Worm (Caenorhabditis elegans): Measurements from ENCODE around the gene K03H9.3.

The K03H9.3 gene

DNA sequence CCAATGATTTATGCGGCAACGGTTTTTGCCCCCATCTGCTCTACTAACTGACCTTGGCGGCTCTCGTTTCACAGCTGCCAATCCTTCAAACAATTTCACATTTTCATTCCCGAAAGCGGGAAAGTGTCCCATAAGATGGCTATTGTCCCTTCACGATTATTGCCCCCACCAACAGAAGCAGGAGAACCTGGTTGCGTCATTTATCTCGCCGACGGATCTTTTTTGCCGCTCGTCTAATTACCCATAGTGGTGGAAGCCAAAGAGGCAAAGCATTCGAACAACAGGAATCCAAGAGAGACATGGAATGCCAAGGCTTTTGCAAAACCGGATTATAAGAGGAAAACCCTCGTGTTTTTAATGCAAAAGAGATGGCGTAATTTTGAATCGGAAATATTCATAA lies 13.8 kb upstream of the K03H9.3 start:
- TF ChIP-seq hlh-13 (GFP tag; optimal IDR thresholded peaks at IDR 0.05): no peak
- peak; percentile 35 for TF ChIP-seq rnt-1 (tag; optimal IDR thresholded peaks at IDR 0.05)
- TF ChIP-seq hlh-6 (tag; optimal IDR thresholded peaks at IDR 0.05): no peak
- TF ChIP-seq ceh-31 (tag; optimal IDR thresholded peaks at IDR 0.05): peak; percentile 60

- TF ChIP-seq mec-3 (tag; optimal IDR thresholded peaks at IDR 0.05; ENCODE audit: borderline replicate concordance) (no peak), sox-4 (tag; optimal IDR thresholded peaks at IDR 0.05) (no peak), pqm-1 (tag; optimal IDR thresholded peaks at IDR 0.05) (no peak), pat-9 (tag; optimal IDR thresholded peaks at IDR 0.05) (no peak), pha-4 (tag; optimal IDR thresholded peaks at IDR 0.05) (no peak), Y22D7AL.16 (tag; optimal IDR thresholded peaks at IDR 0.05) (no peak), ceh-6 (GFP tag; optimal IDR thresholded peaks at IDR 0.05) (no peak)
These were observed 12.7 kb upstream of the K03H9.3 start, which contains the start of gene T25D10.4 for ce11 chrII:6410181-6410580. T25D10.4 (minus strand) TSS chrII:6410281.

- TF ChIP-seq K09A11.1 (tag; optimal IDR thresholded peaks at IDR 0.05; ENCODE audit: insufficient read depth) (no peak), ref-2 (tag; optimal IDR thresholded peaks at IDR 0.05) (peak; percentile 14), ceh-18 (tag; optimal IDR thresholded peaks at IDR 0.05) (peak; percentile 9), tbx-2 (tag; optimal IDR thresholded peaks at IDR 0.05) (peak; percentile 48), ceh-2 (tag; optimal IDR thresholded peaks at IDR 0.05) (peak; percentile 20), fkh-6 (tag; optimal IDR thresholded peaks at IDR 0.05) (peak; percentile 4), ceh-31 (tag; optimal IDR thresholded peaks at IDR 0.05) (peak; percentile 83), sdc-2 (tag; optimal IDR thresholded peaks at IDR 0.05) (peak; percentile 13), ceh-48 (tag; optimal IDR thresholded peaks at IDR 0.05) (no peak), pha-4 (tag; optimal IDR thresholded peaks at IDR 0.05) (no peak), ahr-1 (tag; optimal IDR thresholded peaks at IDR 0.05) (no peak), ceh-45 (GFP tag; IDR thresholded peaks at IDR 0.05) (no peak), lin-11 (tag; optimal IDR thresholded peaks at IDR 0.05) (no peak), unc-42 (tag; optimal IDR thresholded peaks at IDR 0.05) (peak; percentile 55), syd-9 (tag; optimal IDR thresholded peaks at IDR 0.05) (no peak)
These were observed 11.1 kb upstream of the K03H9.3 start for ce11 chrII:6411660-6412451.

DNA sequence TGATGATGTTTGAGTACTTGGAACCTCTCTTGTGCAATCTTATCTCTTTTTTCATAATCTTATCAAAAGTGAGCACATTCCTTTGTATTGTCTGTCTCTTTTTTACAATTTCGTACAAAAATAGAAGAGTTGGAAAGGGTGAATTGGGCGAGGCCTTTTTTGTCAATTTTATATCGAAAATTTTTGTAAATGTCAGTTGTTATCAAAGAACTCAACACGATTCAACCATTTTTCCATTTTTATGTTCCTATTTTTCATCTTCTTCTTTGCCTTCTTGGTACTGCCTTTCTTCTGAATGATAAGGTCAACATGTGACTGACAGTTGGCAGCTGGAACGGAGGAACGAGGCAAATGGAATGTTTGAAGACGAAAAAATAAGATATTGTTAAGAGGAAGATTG lies 9.1 kb upstream of the K03H9.3 start:
- TF ChIP-seq elt-2 (tag; optimal IDR thresholded peaks at IDR 0.05) (peak; percentile 76), unc-42 (tag; optimal IDR thresholded peaks at IDR 0.05) (no peak)

DNA sequence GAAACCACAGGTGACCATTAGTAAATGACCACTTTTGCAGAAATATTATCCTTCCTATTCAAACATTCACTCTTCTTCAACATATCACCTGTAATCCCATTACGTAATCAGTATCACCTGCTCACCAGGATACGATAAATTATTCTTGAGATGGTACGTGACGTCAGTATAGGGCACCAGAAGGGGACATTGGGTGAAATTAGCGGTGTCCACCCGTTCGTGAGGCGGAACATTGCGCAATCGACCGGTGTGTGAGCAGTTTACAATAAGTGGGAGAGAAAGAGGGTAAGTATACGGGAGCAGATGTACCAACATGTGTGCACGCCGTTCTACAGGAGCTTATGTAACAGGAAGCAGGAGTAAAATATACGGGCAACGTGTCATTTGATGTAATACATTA lies 4.9 kb upstream of the K03H9.3 start:
- TF ChIP-seq syd-9 (tag; optimal IDR thresholded peaks at IDR 0.05): no peak
- peak; percentile 34 for TF ChIP-seq ceh-34 (tag; optimal IDR thresholded peaks at IDR 0.05)
- no peak for TF ChIP-seq pax-1 (tag; optimal IDR thresholded peaks at IDR 0.05)
- TF ChIP-seq lim-6 (tag; optimal IDR thresholded peaks at IDR 0.05): no peak
- no peak for TF ChIP-seq zip-5 (tag; optimal IDR thresholded peaks at IDR 0.05)
- no peak for TF ChIP-seq ceh-6 (GFP tag; optimal IDR thresholded peaks at IDR 0.05)
- no peak for TF ChIP-seq ceh-45 (GFP tag; IDR thresholded peaks at IDR 0.05)
- no peak for TF ChIP-seq pag-3 (tag; optimal IDR thresholded peaks at IDR 0.05; ENCODE audit: borderline replicate concordance)
- peak; percentile 49 for TF ChIP-seq ref-2 (tag; optimal IDR thresholded peaks at IDR 0.05)
- TF ChIP-seq ceh-31 (tag; optimal IDR thresholded peaks at IDR 0.05): peak; percentile 39
- TF ChIP-seq mec-3 (tag; optimal IDR thresholded peaks at IDR 0.05; ENCODE audit: borderline replicate concordance): no peak
- peak; percentile 3 for TF ChIP-seq elt-2 (tag; optimal IDR thresholded peaks at IDR 0.05)
- no peak for TF ChIP-seq Y22D7AL.16 (tag; optimal IDR thresholded peaks at IDR 0.05)
- TF ChIP-seq sdc-2 (tag; optimal IDR thresholded peaks at IDR 0.05): no peak
- peak; percentile 46 for TF ChIP-seq tbx-2 (tag; optimal IDR thresholded peaks at IDR 0.05)
- TF ChIP-seq pha-2 (tag; optimal IDR thresholded peaks at IDR 0.05): no peak
